Fruit fly (Drosophila melanogaster) whole organism, embryonic: ENCODE results near the gene CG14153.

Source experiments
- CG10462 ChIP-seq: fragments of 200-800 bp; sonication (Bioruptor generic); optimal IDR thresholded peaks from 2 replicates; lab custom pipeline; 2016; ENCODE audit warnings: missing biosample characterization, missing genetic modification characterization
- CG13296 ChIP-seq: fragments of 200-800 bp; sonication (Bioruptor generic); optimal IDR thresholded peaks from 3 replicates; lab custom pipeline; 2018; ENCODE audit warnings: missing biosample characterization, mild to moderate bottlenecking, missing genetic modification characterization
- CG15479 ChIP-seq: fragments of 200-800 bp; sonication (Bioruptor generic); optimal IDR thresholded peaks from 3 replicates; lab custom pipeline; 2019; ENCODE audit warnings: missing biosample characterization, mild to moderate bottlenecking, missing genetic modification characterization, moderate library complexity
- CG15601 ChIP-seq: fragments of 200-800 bp; sonication (Bioruptor generic); optimal IDR thresholded peaks from 3 replicates; lab custom pipeline; 2019; ENCODE audit warnings: missing biosample characterization, mild to moderate bottlenecking, missing genetic modification characterization, moderate library complexity
- CG15696 ChIP-seq: fragments of 200-800 bp; sonication (Bioruptor generic); optimal IDR thresholded peaks from 2 replicates; lab custom pipeline; 2019; ENCODE audit warnings: missing biosample characterization, mild to moderate bottlenecking, missing genetic modification characterization, moderate library complexity
- CG17912 ChIP-seq: fragments of 200-800 bp; sonication (Bioruptor generic); optimal IDR thresholded peaks from 2 replicates; lab custom pipeline; 2018; ENCODE audit warnings: missing biosample characterization, mild to moderate bottlenecking, missing genetic modification characterization
- CG18476 ChIP-seq: fragments of 200-800 bp; sonication (Bioruptor generic); optimal IDR thresholded peaks from 2 replicates; lab custom pipeline; 2016; ENCODE audit warnings: missing biosample characterization, mild to moderate bottlenecking, missing genetic modification characterization
- CG2875 ChIP-seq: fragments of 200-800 bp; sonication (Bioruptor generic); optimal IDR thresholded peaks from 2 replicates; lab custom pipeline; 2017; ENCODE audit warnings: missing biosample characterization, mild to moderate bottlenecking, missing genetic modification characterization, missing genetic modification reagents
- CG30431 ChIP-seq: fragments of 200-800 bp; sonication (Bioruptor generic); optimal IDR thresholded peaks from 2 replicates; lab custom pipeline; 2017; ENCODE audit warnings: missing biosample characterization, missing genetic modification characterization
- CG9215 ChIP-seq: fragments of 200-800 bp; sonication (Bioruptor generic); IDR thresholded peaks from 2 replicates; pipeline ENCODE4 v1.3.6; 2022; ENCODE audit warnings: missing biosample characterization, missing genetic modification characterization
- Deaf1 ChIP-seq: fragments of 200-800 bp; optimal IDR thresholded peaks from 3 replicates; lab custom pipeline; 2019; ENCODE audit warnings: missing biosample characterization, mild to moderate bottlenecking, missing genetic modification characterization, moderate library complexity
- Dip3 ChIP-seq: fragments of 200-800 bp; sonication (Bioruptor generic); optimal IDR thresholded peaks from 3 replicates; lab custom pipeline; 2016; ENCODE audit warnings: missing biosample characterization, missing genetic modification characterization
- Dll ChIP-seq: fragments of 200-800 bp; sonication (Bioruptor generic); IDR thresholded peaks from 4 replicates; pipeline ENCODE4 v1.3.6; 2022; ENCODE audit warnings: missing biosample characterization, missing genetic modification characterization; ENCODE audit not compliant: partially characterized antibody
- Drgx ChIP-seq: fragments of 200-800 bp; sonication (Bioruptor generic); IDR thresholded peaks from 2 replicates; pipeline ENCODE4 v1.3.6; 2022; ENCODE audit warnings: missing biosample characterization, missing genetic modification characterization
- Fer1 ChIP-seq: fragments of 200-800 bp; sonication (Bioruptor generic); optimal IDR thresholded peaks from 2 replicates; lab custom pipeline; 2017; ENCODE audit warnings: missing biosample characterization, mild to moderate bottlenecking, missing genetic modification characterization
- Hr78 ChIP-seq, 2 experiments: fragments of 200-800 bp in 1 of 2; fragments of >200 bp in 1 of 2; sonication (Bioruptor generic) in 1 of 2; optimal IDR thresholded peaks; 2 replicates each; lab custom pipeline; 2017 to 2019; ENCODE audit warnings: missing biosample characterization in 2 of 2, missing genetic modification characterization in 2 of 2, mild to moderate bottlenecking in 1 of 2, moderate library complexity in 1 of 2
- MTF-1 ChIP-seq: fragments of 200-800 bp; sonication (Bioruptor generic); optimal IDR thresholded peaks from 2 replicates; lab custom pipeline; 2018; ENCODE audit warnings: missing biosample characterization, mild to moderate bottlenecking, missing genetic modification characterization, borderline replicate concordance
- Myb ChIP-seq: fragments of 200-800 bp; sonication (Bioruptor generic); optimal IDR thresholded peaks from 2 replicates; lab custom pipeline; 2016; ENCODE audit warnings: missing biosample characterization, missing genetic modification characterization
- NC2α ChIP-seq: fragments of 200-800 bp; sonication (Bioruptor generic); optimal IDR thresholded peaks from 2 replicates; lab custom pipeline; 2016; ENCODE audit warnings: missing biosample characterization, missing genetic modification characterization
- NC2β ChIP-seq: fragments of 200-800 bp; sonication (Bioruptor generic); optimal IDR thresholded peaks from 2 replicates; lab custom pipeline; 2016; ENCODE audit warnings: missing biosample characterization, missing genetic modification characterization
- NK7.1 ChIP-seq: fragments of 200-800 bp; sonication (Bioruptor generic); optimal IDR thresholded peaks from 3 replicates; lab custom pipeline; 2016; ENCODE audit warnings: missing biosample characterization, missing genetic modification characterization
- Neu2 ChIP-seq: fragments of 200-800 bp; sonication (Bioruptor generic); optimal IDR thresholded peaks from 3 replicates; lab custom pipeline; 2016; ENCODE audit warnings: missing biosample characterization, missing genetic modification characterization, borderline replicate concordance
- NfI ChIP-seq: fragments of 200-800 bp; sonication (Bioruptor generic); optimal IDR thresholded peaks from 3 replicates; lab custom pipeline; 2018; ENCODE audit warnings: missing biosample characterization, mild to moderate bottlenecking, missing genetic modification characterization, moderate library complexity
- Opbp ChIP-seq: fragments of 200-800 bp; sonication (Bioruptor generic); IDR thresholded peaks from 3 replicates; pipeline ENCODE4 v1.3.6; 2022; ENCODE audit warnings: missing biosample characterization, missing genetic modification characterization; ENCODE audit not compliant: partially characterized antibody
- Ptx1 ChIP-seq: fragments of 200-800 bp; sonication (Bioruptor generic); IDR thresholded peaks from 2 replicates; pipeline ENCODE4 v1.3.6; 2022; ENCODE audit warnings: missing biosample characterization, missing genetic modification characterization
- Side ChIP-seq: fragments of 200-800 bp; sonication (Bioruptor generic); optimal IDR thresholded peaks from 2 replicates; lab custom pipeline; 2016; ENCODE audit warnings: missing biosample characterization, missing genetic modification characterization
- Sin3A ChIP-seq: fragments of >200 bp; optimal IDR thresholded peaks from 2 replicates; lab custom pipeline; 2018
- Six4 ChIP-seq: fragments of 200-800 bp; sonication (Bioruptor generic); optimal IDR thresholded peaks from 2 replicates; lab custom pipeline; 2016; ENCODE audit warnings: missing biosample characterization, missing genetic modification characterization
- Sry-β ChIP-seq: fragments of 200-800 bp; sonication (Bioruptor generic); optimal IDR thresholded peaks from 2 replicates; lab custom pipeline; 2018; ENCODE audit warnings: missing biosample characterization, mild to moderate bottlenecking, missing genetic modification characterization, moderate library complexity
- Sry-δ ChIP-seq: fragments of 200-800 bp; sonication (Bioruptor generic); optimal IDR thresholded peaks from 2 replicates; lab custom pipeline; 2016; ENCODE audit warnings: missing biosample characterization, missing genetic modification characterization
- Vsx1 ChIP-seq: fragments of 200-800 bp; sonication (Bioruptor generic); optimal IDR thresholded peaks from 2 replicates; lab custom pipeline; 2017; ENCODE audit warnings: missing biosample characterization, mild to moderate bottlenecking, missing genetic modification characterization, missing genetic modification reagents
- ato ChIP-seq: fragments of 200-800 bp; sonication (Bioruptor generic); IDR thresholded peaks from 2 replicates; pipeline ENCODE4 v1.3.6; 2022; ENCODE audit warnings: missing biosample characterization, missing genetic modification characterization; ENCODE audit not compliant: partially characterized antibody
- bbx ChIP-seq: fragments of 200-800 bp; sonication (Bioruptor generic); IDR thresholded peaks from 2 replicates; pipeline ENCODE4 v1.3.6; 2022; ENCODE audit warnings: missing biosample characterization, missing genetic modification characterization; ENCODE audit not compliant: partially characterized antibody
- bsh ChIP-seq, 2 experiments: fragments of 200-800 bp; sonication (Bioruptor generic); optimal IDR thresholded peaks; 2 replicates each; lab custom pipeline; 2017 to 2018; ENCODE audit warnings: mild to moderate bottlenecking in 2 of 2, missing biosample characterization in 2 of 2, missing genetic modification characterization in 2 of 2, moderate library complexity in 1 of 2
- gem ChIP-seq: fragments of 200-800 bp; sonication (Bioruptor generic); optimal IDR thresholded peaks from 2 replicates; lab custom pipeline; 2019; ENCODE audit warnings: missing biosample characterization, mild to moderate bottlenecking, missing genetic modification characterization, moderate library complexity
- gro ChIP-seq: fragments of 200-800 bp; sonication (Bioruptor generic); optimal IDR thresholded peaks from 2 replicates; lab custom pipeline; 2016; ENCODE audit warnings: missing biosample characterization, missing genetic modification characterization
- hbn ChIP-seq: fragments of 200-800 bp; sonication (Bioruptor generic); IDR thresholded peaks from 2 replicates; pipeline ENCODE4 v1.3.6; 2022; ENCODE audit warnings: missing biosample characterization, missing genetic modification characterization; ENCODE audit not compliant: partially characterized antibody
- kay ChIP-seq: fragments of 200-800 bp; sonication (Bioruptor generic); optimal IDR thresholded peaks from 2 replicates; lab custom pipeline; 2016; ENCODE audit warnings: missing biosample characterization, missing genetic modification characterization
- lov ChIP-seq, 2 experiments: fragments of 200-800 bp in 1 of 2; fragments of >200 bp in 1 of 2; sonication (Bioruptor generic) in 1 of 2; IDR thresholded peaks in 1 of 2; optimal IDR thresholded peaks in 1 of 2; 2 replicates in 1 of 2; 3 replicates in 1 of 2; pipeline versions ENCODE4 v1.3.6 to Lab custom; 2017 to 2022; ENCODE audit warnings: missing biosample characterization in 1 of 2, missing genetic modification characterization in 1 of 2
- nom ChIP-seq: fragments of 200-800 bp; sonication (Bioruptor generic); optimal IDR thresholded peaks from 2 replicates; lab custom pipeline; 2017; ENCODE audit warnings: missing biosample characterization, missing genetic modification characterization, mild to moderate bottlenecking, moderate library complexity, missing genetic modification reagents
- odd ChIP-seq: fragments of 200-800 bp; sonication (Bioruptor generic); optimal IDR thresholded peaks from 2 replicates; lab custom pipeline; 2017; ENCODE audit warnings: missing biosample characterization, mild to moderate bottlenecking, missing genetic modification characterization
- psq ChIP-seq: fragments of 200-800 bp; sonication (Bioruptor generic); optimal IDR thresholded peaks from 2 replicates; lab custom pipeline; 2017; ENCODE audit warnings: missing biosample characterization, missing genetic modification characterization
- row ChIP-seq: fragments of 200-800 bp; sonication (Bioruptor generic); IDR thresholded peaks from 3 replicates; pipeline ENCODE4 v1.3.6; 2022; ENCODE audit warnings: missing biosample characterization, missing genetic modification characterization
- shn ChIP-seq: fragments of 200-800 bp; sonication (Bioruptor generic); optimal IDR thresholded peaks from 3 replicates; lab custom pipeline; 2016; ENCODE audit warnings: missing biosample characterization, missing genetic modification characterization
- sna ChIP-seq: fragments of 200-800 bp; sonication (Bioruptor generic); IDR thresholded peaks from 2 replicates; pipeline ENCODE4 v1.3.6; 2022; ENCODE audit warnings: missing biosample characterization, missing genetic modification characterization; ENCODE audit not compliant: partially characterized antibody
- tio ChIP-seq: fragments of 200-800 bp; sonication (Bioruptor generic); optimal IDR thresholded peaks from 2 replicates; lab custom pipeline; 2017; ENCODE audit warnings: missing biosample characterization, missing genetic modification characterization, inconsistent platforms
- usp ChIP-seq: fragments of >200 bp; optimal IDR thresholded peaks from 2 replicates; lab custom pipeline; 2017; ENCODE audit warnings: missing biosample characterization, missing genetic modification characterization
- wdn ChIP-seq: fragments of 200-800 bp; sonication (Bioruptor generic); IDR thresholded peaks from 2 replicates; pipeline ENCODE4 v1.3.6; 2022; ENCODE audit warnings: missing biosample characterization, missing genetic modification characterization

CG14153 gene

dm6 chr3L:10660744-10661589, 17.6 kb downstream of the CG14153 start, which contains the start of the genes CG32066 and CG8003 (continued):
- TF ChIP-seq CG13296 (GFP tag; lab: Kevin White, UChicago) (peak; percentile 34), Sry-δ (peak; percentile 57), CG15601 (tag; lab: Kevin White, UChicago) (peak; percentile 47), NK7.1 (no peak), Neu2 (no peak), Dip3 (GFP tag; lab: Kevin White, UChicago) (no peak), usp (GFP tag; lab: Kevin White, UChicago) (no peak), gro (GFP tag; lab: Kevin White, UChicago) (peak; percentile 57), ato (GFP tag; lab: Robert Waterston, UW) (peak; percentile 80), row (GFP tag; lab: Robert Waterston, UW) (peak; percentile 82), CG18476 (no peak), Drgx (GFP tag; lab: Robert Waterston, UW) (no peak), CG30431 (GFP tag; lab: Kevin White, UChicago) (no peak), sna (GFP tag; lab: Robert Waterston, UW) (peak; percentile 85), NfI (peak; percentile 42), lov (optimal IDR thresholded peaks at IDR 0.05; lab: Kevin White, UChicago) (no peak), lov (GFP tag; IDR thresholded peaks at IDR 0.05; lab: Robert Waterston, UW) (no peak), CG2875 (no peak), Dll (GFP tag; lab: Robert Waterston, UW) (peak; percentile 94), CG15479 (GFP tag; lab: Kevin White, UChicago) (no peak), bsh (GFP tag; optimal IDR thresholded peaks at IDR 0.05; lab: Kevin White, UChicago) (peak; percentile 31 to 41), Side (GFP tag; lab: Kevin White, UChicago) (no peak), Deaf1 (tag; lab: Kevin White, UChicago) (no peak), Myb (GFP tag; lab: Kevin White, UChicago) (no peak), CG15696 (tag; lab: Kevin White, UChicago) (peak; percentile 32), CG10462 (GFP tag; lab: Kevin White, UChicago) (no peak), Six4 (GFP tag; lab: Kevin White, UChicago) (no peak), tio (no peak), gem (tag; lab: Kevin White, UChicago) (peak; percentile 72), bbx (GFP tag; lab: Robert Waterston, UW) (peak; percentile 98), Sin3A (lab: Kevin White, UChicago) (no peak), NC2β (no peak), Sry-β (GFP tag; lab: Kevin White, UChicago) (no peak), Hr78 (GFP tag; optimal IDR thresholded peaks at IDR 0.05; lab: Kevin White, UChicago) (no peak), NC2α (GFP tag; lab: Kevin White, UChicago) (no peak), Ptx1 (GFP tag; lab: Robert Waterston, UW) (0 out of 2 replicates have a peak, but pooled peaks have one; percentile 35), shn (no peak), hbn (GFP tag; lab: Robert Waterston, UW) (peak; percentile 89), MTF-1 (peak; percentile 65), CG17912 (no peak), CG9215 (no peak), Vsx1 (no peak), psq (GFP tag; lab: Kevin White, UChicago) (no peak), wdn (GFP tag; lab: Robert Waterston, UW) (no peak), Fer1 (peak; percentile 68), Opbp (GFP tag; lab: Robert Waterston, UW) (peak; percentile 97), kay (GFP tag; lab: Kevin White, UChicago) (no peak), nom (GFP tag; lab: Kevin White, UChicago) (peak; percentile 13), odd (GFP tag; lab: Kevin White, UChicago) (no peak)
